Worm (Caenorhabditis elegans) whole organism, L4/young adult: ENCODE data around the gene F14F9.5.

Experiments
- dao-5 ChIP-seq: sonication (generic microtip); optimal IDR thresholded peaks from 2 replicates; lab custom pipeline; 2016; ENCODE audit warnings: missing genotype, missing genetic modification characterization, moderate library complexity, missing compliant biosample characterization
- him-1 ChIP-seq: sonication (generic microtip); optimal IDR thresholded peaks from 2 replicates; lab custom pipeline; 2016; ENCODE audit warnings: missing genotype, missing genetic modification reagents, missing genetic modification characterization, missing compliant biosample characterization

ce11 chrV:5131380-5131779 lies 4.5 kb downstream of the F14F9.5 start:
- no peak for TF ChIP-seq him-1
- TF ChIP-seq dao-5 (tag; lab: Kevin White, UChicago): no peak
